Fruit fly (Drosophila melanogaster) Kc167 (cell line): ENCODE data around the gene PolE2.

Source experiments
- Myc ChIP-seq: fragments of >200 bp; optimal IDR thresholded peaks from 2 replicates; lab custom pipeline; 2017; ENCODE audit warnings: missing external identifiers
- psq ChIP-seq: fragments of >200 bp; optimal IDR thresholded peaks from 2 replicates; lab custom pipeline; 2017; ENCODE audit warnings: missing external identifiers

DNA sequence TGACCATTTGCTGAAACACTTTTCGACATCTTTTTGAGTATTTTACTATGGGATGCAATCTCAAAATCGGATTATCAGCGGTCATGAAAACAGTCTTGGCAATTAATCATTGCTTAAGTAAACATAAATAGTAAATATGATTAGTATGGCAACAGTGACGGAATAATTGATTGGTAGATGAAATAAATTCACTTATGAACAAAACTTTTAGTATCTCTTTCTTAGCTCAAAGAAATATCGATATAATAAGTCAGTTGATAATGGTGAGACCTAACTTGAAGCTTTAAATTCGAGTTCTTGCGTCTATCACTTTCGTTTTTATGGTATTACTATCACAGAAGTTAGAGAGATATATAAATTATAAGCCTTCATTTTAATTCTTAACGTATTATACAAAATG lies 26.0 kb downstream of the PolE2 start, which contains the start of gene CG5568:
- TF ChIP-seq psq (lab: Kevin White, UChicago) (no peak), Myc (no peak)
